Worm (Caenorhabditis elegans) whole organism, L4/young adult: ENCODE results near the gene chil-7.
"Not testable (repeated sequence)": the region's sequence is repeated elsewhere in the genome, so short reads cannot be mapped to it uniquely, and the experiment has no call there.

Experiments
- W03F9.2 ChIP-seq: fragments of 150-350 bp; optimal IDR thresholded peaks from 2 replicates; lab custom pipeline; 2014; ENCODE audit warnings: missing biosample characterization, missing genetic modification characterization
- dao-5 ChIP-seq: sonication (generic microtip); optimal IDR thresholded peaks from 2 replicates; lab custom pipeline; 2016; ENCODE audit warnings: missing genotype, missing genetic modification characterization, moderate library complexity, missing compliant biosample characterization
- him-1 ChIP-seq: sonication (generic microtip); optimal IDR thresholded peaks from 2 replicates; lab custom pipeline; 2016; ENCODE audit warnings: missing genotype, missing genetic modification reagents, missing genetic modification characterization, missing compliant biosample characterization

chil-7 gene

ce11 chrII:9886216-9886615, 15.2 kb upstream of the chil-7 start, which contains the start of gene algn-8:
Gene algn-8, minus strand, starts transcription at chrII:9886442.
- no peak for TF ChIP-seq dao-5 (tag; lab: Kevin White, UChicago)

ce11 chrII:9880826-9881225, 9.9 kb upstream of the chil-7 start, which contains the start of gene C08H9.15:
Gene C08H9.15, plus strand, starts transcription at chrII:9881193.
- TF ChIP-seq dao-5 (tag; lab: Kevin White, UChicago) (no peak), W03F9.2 (no peak), him-1 (tag; lab: Kevin White, UChicago) (no peak)

- TF ChIP-seq W03F9.2 (no peak), dao-5 (tag; lab: Kevin White, UChicago) (no peak), him-1 (tag; lab: Kevin White, UChicago) (no peak)
Observed at ce11 chrII:9879815-9880214, 8.8 kb upstream of the chil-7 start.

- no peak for TF ChIP-seq dao-5 (tag; lab: Kevin White, UChicago)
- no peak for TF ChIP-seq W03F9.2
- TF ChIP-seq him-1 (tag; lab: Kevin White, UChicago) = no peak
Observed at ce11 chrII:9874508-9875229, 3.7 kb upstream of the chil-7 start, which contains the start of the genes chil-2 and ctsa-3.2. Gene chil-2, minus strand, starts transcription at chrII:9874608. Gene ctsa-3.2, plus strand, starts transcription at chrII:9875179.

- TF ChIP-seq dao-5 (tag; lab: Kevin White, UChicago) = no peak
- no peak for TF ChIP-seq him-1 (tag; lab: Kevin White, UChicago)
- TF ChIP-seq W03F9.2 = no peak
Observed at ce11 chrII:9872961-9873360, 2.0 kb upstream of the chil-7 start, which contains the start of gene chil-8. Gene chil-8, minus strand, starts transcription at chrII:9873061.

ce11 chrII:9868698-9869097, 2.3 kb downstream of the chil-7 start, which contains the start of gene old-1:
Gene old-1, minus strand, starts transcription at chrII:9868747.
- TF ChIP-seq dao-5 (tag; lab: Kevin White, UChicago) (no peak), W03F9.2 (no peak), him-1 (tag; lab: Kevin White, UChicago) (no peak)

- TF ChIP-seq him-1 (tag; lab: Kevin White, UChicago) (no peak), dao-5 (tag; lab: Kevin White, UChicago) (no peak), W03F9.2 (no peak)
Observed at ce11 chrII:9868207-9868606, 2.8 kb downstream of the chil-7 start.

- not testable (repeated sequence) for TF ChIP-seq him-1 (tag; lab: Kevin White, UChicago); dao-5 (tag; lab: Kevin White, UChicago); W03F9.2
Observed at ce11 chrII:9866378-9866777, 4.6 kb downstream of the chil-7 start, which contains the start of gene chil-1. Gene chil-1, minus strand, starts transcription at chrII:9866478.

- TF ChIP-seq W03F9.2 (no peak), dao-5 (tag; lab: Kevin White, UChicago) (no peak), him-1 (tag; lab: Kevin White, UChicago) (no peak)
Observed at ce11 chrII:9862147-9862546, 8.8 kb downstream of the chil-7 start, which contains the start of gene C08H9.18. Gene C08H9.18, minus strand, starts transcription at chrII:9862247.

- TF ChIP-seq W03F9.2 = no peak
- no peak for TF ChIP-seq dao-5 (tag; lab: Kevin White, UChicago)
- TF ChIP-seq him-1 (tag; lab: Kevin White, UChicago) = no peak
Observed at ce11 chrII:9861394-9861793, 9.6 kb downstream of the chil-7 start, which contains the start of gene chil-3. Gene chil-3, minus strand, starts transcription at chrII:9861494.

- no peak for TF ChIP-seq W03F9.2
- TF ChIP-seq him-1 (tag; lab: Kevin White, UChicago) = no peak
- TF ChIP-seq dao-5 (tag; lab: Kevin White, UChicago) = no peak
Observed at ce11 chrII:9859575-9859974, 11.4 kb downstream of the chil-7 start, which contains the start of gene chil-5. Gene chil-5, minus strand, starts transcription at chrII:9859675.

- TF ChIP-seq dao-5 (tag; lab: Kevin White, UChicago) (no peak), him-1 (tag; lab: Kevin White, UChicago) (no peak), W03F9.2 (no peak)
Observed at ce11 chrII:9857791-9858190, 13.2 kb downstream of the chil-7 start, which contains the start of gene chil-6. Gene chil-6, minus strand, starts transcription at chrII:9857891.

- TF ChIP-seq dao-5 (tag; lab: Kevin White, UChicago) = no peak
- no peak for TF ChIP-seq him-1 (tag; lab: Kevin White, UChicago)
- TF ChIP-seq W03F9.2 = no peak
Observed at ce11 chrII:9855620-9856019, 15.4 kb downstream of the chil-7 start, which contains the start of gene chil-4. Gene chil-4, minus strand, starts transcription at chrII:9855720.

- no peak for TF ChIP-seq him-1 (tag; lab: Kevin White, UChicago)
- no peak for TF ChIP-seq dao-5 (tag; lab: Kevin White, UChicago)
- no peak for TF ChIP-seq W03F9.2
Observed at ce11 chrII:9850945-9851344, 20.0 kb downstream of the chil-7 start, which contains the start of gene ZK938.10. Gene ZK938.10, minus strand, starts transcription at chrII:9851045.
